Fruit fly (Drosophila melanogaster) Kc167 (cell line): ENCODE results near the gene Lrrk.

Source experiments
- Myc ChIP-seq: fragments of >200 bp; optimal IDR thresholded peaks from 2 replicates; lab custom pipeline; 2017; ENCODE audit warnings: missing external identifiers
- h ChIP-seq: fragments of >200 bp; optimal IDR thresholded peaks from 3 replicates; lab custom pipeline; 2018; ENCODE audit warnings: missing external identifiers
- insv ChIP-seq: fragments of >200 bp; optimal IDR thresholded peaks from 3 replicates; lab custom pipeline; 2018; ENCODE audit warnings: missing external identifiers
- psq ChIP-seq: fragments of >200 bp; optimal IDR thresholded peaks from 2 replicates; lab custom pipeline; 2017; ENCODE audit warnings: missing external identifiers
- ttk ChIP-seq: sonication (Bioruptor generic); optimal IDR thresholded peaks from 2 replicates; lab custom pipeline; 2017; ENCODE audit warnings: missing external identifiers

- no peak for TF ChIP-seq h (lab: Kevin White, UChicago)
- no peak for TF ChIP-seq ttk (lab: Kevin White, UChicago)
- no peak for TF ChIP-seq insv (lab: Kevin White, UChicago)
- no peak for TF ChIP-seq psq
- no peak for TF ChIP-seq Myc (lab: Kevin White, UChicago)
Measured at dm6 chr3R:20597407-20598325, 37.6 kb upstream of the Lrrk start.
